Worm (Caenorhabditis elegans): ENCODE results near the gene cyp-33C9.

DNA sequence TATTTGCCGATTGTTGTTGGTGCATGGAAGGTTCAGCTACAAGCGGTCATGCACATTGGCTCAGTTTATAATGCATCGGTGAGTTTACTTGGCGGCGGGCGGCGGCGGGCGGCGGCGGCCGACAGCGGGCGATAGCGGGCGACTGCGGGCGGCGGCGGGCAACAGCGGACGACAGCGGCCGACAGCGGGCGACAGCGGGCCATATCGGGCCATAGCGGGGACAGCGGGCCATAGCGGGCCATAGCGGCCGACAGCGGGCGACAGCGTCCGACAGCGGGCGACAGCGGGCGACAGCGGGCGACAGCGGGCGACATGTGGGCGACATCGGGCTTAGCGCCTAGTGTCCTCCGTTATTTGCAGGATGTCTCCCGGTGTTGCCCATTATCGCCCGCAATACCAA is 37.8 kb upstream of the cyp-33C9 start:
- no peak for TF ChIP-seq W03F9.2 (tag; optimal IDR thresholded peaks at IDR 0.05)
- no peak for TF ChIP-seq dao-5 (tag; optimal IDR thresholded peaks at IDR 0.05)
